Worm (Caenorhabditis elegans): ENCODE measurements around the gene Y55B1AR.2.

Gene Y55B1AR.2

DNA sequence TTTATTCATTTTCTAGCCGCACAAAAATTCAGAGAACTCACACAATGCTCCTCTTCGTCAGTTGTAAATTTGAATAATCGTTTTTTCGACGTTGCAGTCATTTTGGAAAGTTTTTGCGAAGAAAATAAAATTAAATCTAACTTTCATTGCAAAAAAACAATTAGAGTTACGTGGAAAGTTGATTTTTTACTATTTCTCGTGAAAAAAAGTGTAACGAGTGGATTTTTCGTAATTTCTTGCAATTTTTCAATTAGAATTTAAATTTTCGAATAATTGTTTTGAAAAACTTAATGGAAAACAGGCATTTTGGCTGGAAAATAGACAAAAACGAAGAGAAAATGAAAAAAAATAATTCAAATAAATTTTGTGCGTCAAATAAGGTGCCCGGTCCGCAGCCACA lies at the start of gene Y55B1AR.2:
Y55B1AR.2 (minus strand) TSS at position 101 of the 400 bp plus-strand sequence.
- TF ChIP-seq nhr-76 (tag; optimal IDR thresholded peaks at IDR 0.05) = no peak
- TF ChIP-seq efl-1 (optimal IDR thresholded peaks at IDR 0.05) = no peak
- peak in 1 of 2 experiments; percentile 67 for TF ChIP-seq efl-1 (GFP tag; optimal IDR thresholded peaks at IDR 0.05 in 1 of 2)
- no peak for TF ChIP-seq fkh-8 (tag; optimal IDR thresholded peaks at IDR 0.05)
- TF ChIP-seq aha-1 (tag; optimal IDR thresholded peaks at IDR 0.05) = no peak

DNA sequence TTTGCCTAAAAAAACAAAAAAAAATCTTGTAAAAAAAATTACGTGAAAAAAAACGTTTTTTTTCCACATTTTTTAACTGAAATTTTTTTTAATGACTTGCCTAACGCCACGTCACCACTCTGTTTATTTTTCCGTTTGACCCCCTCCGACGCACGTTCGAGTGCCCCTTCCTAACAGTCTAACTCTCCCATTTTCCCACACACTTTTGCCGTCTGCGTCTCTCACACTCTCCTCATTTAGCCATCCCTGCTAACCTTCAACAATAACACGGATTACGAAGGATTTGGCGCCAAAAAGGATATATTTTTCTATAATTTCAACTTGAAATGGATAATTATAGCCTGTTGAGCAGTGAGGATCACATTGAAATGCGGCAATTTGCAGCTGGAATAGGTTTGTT lies 48.7 kb upstream of the Y55B1AR.2 start:
- TF ChIP-seq tbx-2 (tag; optimal IDR thresholded peaks at IDR 0.05) (peak; percentile 7), blmp-1 (tag; optimal IDR thresholded peaks at IDR 0.05) (peak; percentile 14), Y116A8C.19 (tag; optimal IDR thresholded peaks at IDR 0.05; ENCODE audit: borderline replicate concordance) (no peak), efl-1 (optimal IDR thresholded peaks at IDR 0.05) (peak; percentile 1 to 62), efl-1 (GFP tag; optimal IDR thresholded peaks at IDR 0.05 in 1 of 2) (no peak), ets-5 (GFP tag; IDR thresholded peaks at IDR 0.05) (no peak), xbp-1 (tag; optimal IDR thresholded peaks at IDR 0.05) (peak; percentile 81), swsn-7 (tag; optimal IDR thresholded peaks at IDR 0.05) (peak; percentile 26), lin-14 (GFP tag; optimal IDR thresholded peaks at IDR 0.05) (peak; percentile 64), snu-23 (GFP tag; optimal IDR thresholded peaks at IDR 0.05) (peak; percentile 46), sox-4 (tag; optimal IDR thresholded peaks at IDR 0.05) (no peak), ceh-82 (tag; optimal IDR thresholded peaks at IDR 0.05) (peak in 1 of 3 experiments; percentile 25), dpl-1 (GFP tag; optimal IDR thresholded peaks at IDR 0.05) (peak in 1 of 3 experiments; percentile 7), ztf-4 (tag; optimal IDR thresholded peaks at IDR 0.05) (no peak), lsy-2 (tag; optimal IDR thresholded peaks at IDR 0.05) (no peak), mdl-1 (tag; optimal IDR thresholded peaks at IDR 0.05) (peak in 1 of 2 experiments; percentile 37), elt-3 (tag; optimal IDR thresholded peaks at IDR 0.05) (no peak), unc-62 (GFP tag; optimal IDR thresholded peaks at IDR 0.05) (no peak), unc-86 (tag; optimal IDR thresholded peaks at IDR 0.05) (no peak), nhr-71 (tag; optimal IDR thresholded peaks at IDR 0.05) (peak; percentile 45), unc-130 (tag; optimal IDR thresholded peaks at IDR 0.05) (no peak)

DNA sequence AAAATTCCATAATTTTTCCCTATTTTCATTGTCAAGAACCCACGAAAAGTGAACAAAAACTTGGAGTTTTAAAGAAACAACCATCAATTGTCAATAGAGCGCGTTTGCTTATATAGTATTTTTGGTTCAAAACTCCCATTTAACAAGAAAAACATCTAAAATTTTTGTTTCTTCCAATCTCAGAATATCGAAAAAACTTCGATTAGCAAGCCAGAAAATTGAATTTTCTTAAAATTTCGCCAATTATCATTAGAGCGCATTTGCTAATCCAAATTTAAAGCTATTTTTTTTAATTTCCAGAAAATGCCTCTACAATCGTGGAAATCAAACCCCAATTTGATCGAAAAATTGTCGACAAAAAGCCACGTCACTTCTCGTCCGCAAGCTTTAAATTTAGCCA lies 47.9 kb upstream of the Y55B1AR.2 start, which contains the start of gene orai-1:
orai-1 (plus strand) TSS at position 301 of the 400 bp plus-strand sequence.
- TF ChIP-seq pag-3 (tag; optimal IDR thresholded peaks at IDR 0.05; ENCODE audit: borderline replicate concordance, insufficient read depth) (no peak), C34B4.2 (tag; optimal IDR thresholded peaks at IDR 0.05) (no peak), sup-37 (GFP tag; optimal IDR thresholded peaks at IDR 0.05) (no peak), pqm-1 (tag; optimal IDR thresholded peaks at IDR 0.05) (no peak), unc-130 (tag; optimal IDR thresholded peaks at IDR 0.05) (no peak), elt-2 (tag; optimal IDR thresholded peaks at IDR 0.05) (no peak), elt-3 (tag; optimal IDR thresholded peaks at IDR 0.05) (no peak), ceh-63 (GFP tag; optimal IDR thresholded peaks at IDR 0.05) (no peak), Y116A8C.19 (tag; optimal IDR thresholded peaks at IDR 0.05; ENCODE audit: borderline replicate concordance) (no peak), skn-1 (tag; optimal IDR thresholded peaks at IDR 0.05) (no peak)

DNA sequence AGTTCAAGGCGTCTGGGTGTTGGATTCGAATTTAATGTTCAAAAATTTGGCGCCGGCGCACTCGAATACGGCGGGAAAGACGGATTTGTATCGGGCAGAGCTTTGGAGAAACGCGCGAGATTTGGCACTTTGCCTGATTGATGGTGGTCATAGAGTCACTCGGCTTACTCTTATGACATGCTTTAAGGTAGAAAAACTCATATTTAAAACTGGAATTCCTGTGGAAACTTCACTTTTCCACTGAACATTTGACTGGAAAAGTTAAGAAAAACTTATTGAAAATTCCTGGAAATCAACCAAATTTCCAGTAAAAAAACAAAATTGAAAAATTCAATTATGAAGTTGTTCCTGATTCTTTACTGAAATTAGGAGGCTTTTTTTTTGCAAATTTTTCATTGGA lies 46.1 kb upstream of the Y55B1AR.2 start:
- TF ChIP-seq efl-1 (optimal IDR thresholded peaks at IDR 0.05) = no peak
- TF ChIP-seq efl-1 (GFP tag; optimal IDR thresholded peaks at IDR 0.05 in 1 of 2) = peak in 1 of 2 experiments; percentile 76
- no peak for TF ChIP-seq isw-1 (GFP tag; IDR thresholded peaks at IDR 0.05)
- no peak for TF ChIP-seq C16A3.4 (tag; optimal IDR thresholded peaks at IDR 0.05)
- TF ChIP-seq nhr-20 (tag; optimal IDR thresholded peaks at IDR 0.05) = no peak

DNA sequence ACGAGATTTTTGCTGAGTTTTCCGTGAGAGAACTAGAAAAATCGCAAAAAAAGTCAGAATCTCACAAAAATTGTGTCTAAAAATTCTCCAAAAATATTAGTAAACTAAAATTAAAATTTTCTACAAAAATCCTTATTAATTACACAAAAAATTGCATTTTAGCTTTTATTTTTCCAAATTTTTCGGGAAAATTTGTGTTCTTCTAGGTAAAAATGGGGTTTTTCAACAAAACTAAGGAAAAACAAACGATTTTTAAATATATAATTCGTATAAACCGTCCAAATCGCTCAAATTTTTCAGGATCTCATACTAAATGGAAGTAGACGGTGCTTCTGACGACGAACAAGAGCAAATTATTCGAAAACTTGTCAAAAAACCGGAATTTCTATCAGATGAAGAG lies 43.2 kb upstream of the Y55B1AR.2 start, which contains the start of gene W06E11.1:
W06E11.1 (plus strand) TSS at position 301 of the 400 bp plus-strand sequence.
- TF ChIP-seq mab-9 (GFP tag; IDR thresholded peaks at IDR 0.05) = no peak
- no peak for TF ChIP-seq aha-1 (tag; optimal IDR thresholded peaks at IDR 0.05)
- no peak for TF ChIP-seq fkh-8 (tag; optimal IDR thresholded peaks at IDR 0.05)
- no peak for TF ChIP-seq elt-3 (tag; optimal IDR thresholded peaks at IDR 0.05)
- no peak for TF ChIP-seq hlh-17 (GFP tag; optimal IDR thresholded peaks at IDR 0.05; ENCODE audit: borderline replicate concordance)
- TF ChIP-seq nhr-77 (tag; optimal IDR thresholded peaks at IDR 0.05) = no peak
- TF ChIP-seq nhr-237 (tag; optimal IDR thresholded peaks at IDR 0.05) = no peak
- no peak for TF ChIP-seq ceh-8 (GFP tag; optimal IDR thresholded peaks at IDR 0.05)
- no peak for TF ChIP-seq ztf-4 (tag; optimal IDR thresholded peaks at IDR 0.05)
- TF ChIP-seq Y116A8C.19 (tag; optimal IDR thresholded peaks at IDR 0.05; ENCODE audit: borderline replicate concordance) = no peak
- no peak for TF ChIP-seq pag-3 (tag; optimal IDR thresholded peaks at IDR 0.05; ENCODE audit: borderline replicate concordance, insufficient read depth)
- TF ChIP-seq nhr-71 (tag; optimal IDR thresholded peaks at IDR 0.05) = no peak
- no peak for TF ChIP-seq lin-15B (tag; optimal IDR thresholded peaks at IDR 0.05)
- no peak for TF ChIP-seq unc-98 (GFP tag; IDR thresholded peaks at IDR 0.05)
- no peak for TF ChIP-seq isw-1 (GFP tag; IDR thresholded peaks at IDR 0.05)
- no peak for TF ChIP-seq rnt-1 (tag; optimal IDR thresholded peaks at IDR 0.05)

Measured in whole organism, L1 larva.